Worm (Caenorhabditis elegans) whole organism, early embryonic: ENCODE measurements around the gene Y43F8B.15.

Experiments
- F13C5.2 ChIP-seq: sonication (generic microtip); optimal IDR thresholded peaks from 2 replicates; lab custom pipeline; 2017; ENCODE audit warnings: mild to moderate bottlenecking, missing genetic modification characterization, inconsistent platforms, missing compliant biosample characterization
- ama-1 ChIP-seq: fragments of 150-350 bp; optimal IDR thresholded peaks from 2 replicates; lab custom pipeline; 2014
- ceh-13 ChIP-seq: fragments of 200-800 bp; sonication (Bioruptor generic); optimal IDR thresholded peaks from 2 replicates; lab custom pipeline; 2018; ENCODE audit warnings: mild to moderate bottlenecking, missing genetic modification characterization, missing compliant biosample characterization
- ets-7 ChIP-seq: sonication (generic microtip); optimal IDR thresholded peaks from 2 replicates; lab custom pipeline; 2016; ENCODE audit warnings: missing genotype, missing genetic modification characterization, missing compliant biosample characterization
- flt-1 ChIP-seq: fragments of 200-800 bp; sonication (Bioruptor generic); IDR thresholded peaks from 2 replicates; pipeline ENCODE4 v1.3.6; 2022; ENCODE audit warnings: missing genetic modification characterization, missing compliant biosample characterization
- hnd-1 ChIP-seq: sonication (generic microtip); optimal IDR thresholded peaks from 2 replicates; lab custom pipeline; 2016; ENCODE audit warnings: missing genetic modification characterization, missing compliant biosample characterization
- pes-1 ChIP-seq: fragments of 200-800 bp; sonication (Bioruptor generic); IDR thresholded peaks from 2 replicates; pipeline ENCODE4 v1.3.6; 2022; ENCODE audit warnings: missing genetic modification reagents, missing genetic modification characterization, missing compliant biosample characterization
- scrt-1 ChIP-seq: fragments of 200-800 bp; sonication (Bioruptor generic); IDR thresholded peaks from 2 replicates; pipeline ENCODE4 v1.3.6; 2022; ENCODE audit warnings: missing genetic modification characterization, missing compliant biosample characterization
- tbx-37 ChIP-seq: fragments of 200-800 bp; sonication (Bioruptor generic); conservative IDR thresholded peaks from 2 replicates; pipeline ENCODE4 v1.3.6; 2022; ENCODE audit warnings: missing genetic modification reagents, missing genetic modification characterization, missing compliant biosample characterization
- tra-4 ChIP-seq: sonication (generic microtip); optimal IDR thresholded peaks from 2 replicates; lab custom pipeline; 2017; ENCODE audit warnings: missing genetic modification characterization, missing compliant biosample characterization

DNA sequence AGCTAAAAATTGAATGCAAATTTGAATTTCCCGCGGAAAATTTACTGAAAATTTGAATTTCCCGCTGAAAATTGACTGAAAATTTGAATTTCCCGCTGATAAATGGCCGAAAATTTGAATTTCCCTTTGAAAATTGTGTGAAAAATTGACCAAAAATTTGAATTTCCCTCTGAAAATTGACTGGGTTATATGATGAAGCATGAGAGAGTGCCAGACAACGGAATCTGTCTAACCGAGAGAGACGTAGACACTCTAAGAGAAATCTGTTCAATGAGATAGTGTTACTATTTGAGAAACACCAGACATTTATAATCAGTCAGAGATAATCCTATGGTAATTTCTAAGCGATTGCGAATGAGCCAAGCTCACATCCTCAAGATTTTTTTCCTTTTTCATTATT is 15.4 kb upstream of the Y43F8B.15 start:
- no peak for TF ChIP-seq ceh-13 (GFP tag; lab: Kevin White, UChicago)
- TF ChIP-seq flt-1, result no peak
- no peak for TF ChIP-seq F13C5.2 (tag; lab: Kevin White, UChicago)
- TF ChIP-seq hnd-1 (tag; lab: Kevin White, UChicago), result no peak
- TF ChIP-seq ama-1 (lab: Kevin White, UChicago), result no peak
- no peak for TF ChIP-seq tra-4 (tag; lab: Kevin White, UChicago)
- no peak for TF ChIP-seq ets-7 (tag; lab: Kevin White, UChicago)
- TF ChIP-seq tbx-37, result no peak
- no peak for TF ChIP-seq pes-1 (GFP tag; lab: Robert Waterston, UW)
- TF ChIP-seq scrt-1 (GFP tag; lab: Robert Waterston, UW), result no peak
